Fruit fly (Drosophila melanogaster): Measurements from ENCODE around the gene CG42716.

DNA sequence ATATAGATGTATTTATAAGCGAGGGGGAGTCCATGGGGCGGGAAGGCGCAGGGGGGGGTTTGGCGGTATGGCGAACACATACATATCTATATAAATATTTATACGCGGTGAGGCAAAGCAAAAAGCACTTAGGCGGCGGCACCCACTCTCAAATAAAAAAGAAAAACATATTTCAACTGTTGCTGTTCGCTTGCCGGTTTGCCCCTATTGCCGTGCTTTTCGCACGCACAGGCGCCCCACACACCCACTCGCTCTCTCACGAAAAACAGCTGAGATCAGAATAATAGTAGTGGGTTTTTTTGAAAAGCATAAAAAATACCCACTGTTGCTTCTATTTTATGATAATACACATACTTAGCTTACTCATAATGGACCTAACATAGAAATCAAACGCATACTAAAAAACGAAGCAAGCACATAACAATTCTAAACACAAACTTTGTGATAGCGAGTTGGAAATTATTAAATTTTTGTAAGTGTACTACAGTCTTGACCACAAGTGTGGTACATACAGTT, 32.4 kb upstream of the CG42716 start:
- no peak for TF ChIP-seq CTCF (optimal IDR thresholded peaks at IDR 0.05)
- no peak for TF ChIP-seq CG8478 (optimal IDR thresholded peaks at IDR 0.05)

All from S2 (cell line).